Worm (Caenorhabditis elegans) whole organism, late embryonic: Measurements from ENCODE around the gene srh-113.

Source experiments
- C08G9.2 ChIP-seq: sonication (generic microtip); optimal IDR thresholded peaks from 2 replicates; lab custom pipeline; 2016; ENCODE audit warnings: mild to moderate bottlenecking, missing genetic modification characterization, moderate library complexity, missing compliant biosample characterization
- F13H6.1 ChIP-seq: sonication (generic microtip); optimal IDR thresholded peaks from 2 replicates; lab custom pipeline; 2016; ENCODE audit warnings: missing genetic modification characterization, missing compliant biosample characterization
- K09A11.1 ChIP-seq: sonication (generic microtip); optimal IDR thresholded peaks from 2 replicates; lab custom pipeline; 2017; ENCODE audit warnings: antibody characterized with exemption, mild to moderate bottlenecking, missing genetic modification characterization, missing compliant biosample characterization; ENCODE audit not compliant: insufficient read depth
- Y22D7AL.16 ChIP-seq: sonication (generic microtip); optimal IDR thresholded peaks from 2 replicates; lab custom pipeline; 2016; ENCODE audit warnings: missing genetic modification characterization, missing compliant biosample characterization
- ceh-2 ChIP-seq: sonication (generic microtip); optimal IDR thresholded peaks from 2 replicates; lab custom pipeline; 2016; ENCODE audit warnings: missing genotype, missing genetic modification characterization, missing compliant biosample characterization
- ceh-22 ChIP-seq: sonication (generic microtip); optimal IDR thresholded peaks from 2 replicates; lab custom pipeline; 2017; ENCODE audit warnings: missing biosample characterization, missing genetic modification characterization
- ceh-45 ChIP-seq: fragments of 200-800 bp; sonication (Bioruptor generic); IDR thresholded peaks from 2 replicates; pipeline ENCODE4 v1.3.6; 2022; ENCODE audit warnings: missing genetic modification reagents, missing genetic modification characterization, missing compliant biosample characterization
- ceh-48 ChIP-seq: sonication (generic microtip); optimal IDR thresholded peaks from 2 replicates; lab custom pipeline; 2016; ENCODE audit warnings: missing genetic modification characterization, inconsistent platforms, missing compliant biosample characterization
- ceh-6 ChIP-seq: fragments of 200-800 bp; sonication (Bioruptor generic); optimal IDR thresholded peaks from 2 replicates; lab custom pipeline; 2018; ENCODE audit warnings: mild to moderate bottlenecking, missing genetic modification characterization, missing compliant biosample characterization
- ceh-9 ChIP-seq: sonication (generic microtip); optimal IDR thresholded peaks from 2 replicates; lab custom pipeline; 2016; ENCODE audit warnings: mild to moderate bottlenecking, missing genetic modification characterization, inconsistent platforms, missing compliant biosample characterization
- dmd-4 ChIP-seq: sonication (generic microtip); optimal IDR thresholded peaks from 2 replicates; lab custom pipeline; 2016; ENCODE audit warnings: borderline replicate concordance, missing genetic modification characterization, missing compliant biosample characterization
- dve-1 ChIP-seq: sonication (generic microtip); optimal IDR thresholded peaks from 2 replicates; lab custom pipeline; 2017; ENCODE audit warnings: antibody characterized with exemption, mild to moderate bottlenecking, missing genetic modification characterization, missing compliant biosample characterization
- elt-4 ChIP-seq: sonication (generic microtip); optimal IDR thresholded peaks from 2 replicates; lab custom pipeline; 2016; ENCODE audit warnings: missing genetic modification characterization, missing compliant biosample characterization
- ets-4 ChIP-seq: sonication (generic microtip); optimal IDR thresholded peaks from 2 replicates; lab custom pipeline; 2016; ENCODE audit warnings: missing genetic modification characterization, missing compliant biosample characterization
- fkh-6 ChIP-seq: sonication (generic microtip); optimal IDR thresholded peaks from 2 replicates; lab custom pipeline; 2016; ENCODE audit warnings: missing genetic modification characterization, missing compliant biosample characterization
- hlh-13 ChIP-seq: fragments of 200-800 bp; sonication (Bioruptor generic); optimal IDR thresholded peaks from 2 replicates; lab custom pipeline; 2018; ENCODE audit warnings: mild to moderate bottlenecking, missing genetic modification characterization, missing compliant biosample characterization
- hlh-30 ChIP-seq: sonication (generic microtip); optimal IDR thresholded peaks from 2 replicates; lab custom pipeline; 2017; ENCODE audit warnings: antibody characterized with exemption, missing genetic modification characterization, missing compliant biosample characterization; ENCODE audit not compliant: insufficient read depth
- hlh-6 ChIP-seq: sonication (generic microtip); optimal IDR thresholded peaks from 2 replicates; lab custom pipeline; 2016; ENCODE audit warnings: missing genotype, missing genetic modification characterization, missing compliant biosample characterization
- mec-3 ChIP-seq: sonication (generic microtip); optimal IDR thresholded peaks from 2 replicates; lab custom pipeline; 2016; ENCODE audit warnings: borderline replicate concordance, missing genetic modification characterization, missing compliant biosample characterization
- npax-4 ChIP-seq: sonication (generic microtip); optimal IDR thresholded peaks from 2 replicates; lab custom pipeline; 2016; ENCODE audit warnings: missing genetic modification characterization, missing compliant biosample characterization
- odd-2 ChIP-seq: sonication (generic microtip); optimal IDR thresholded peaks from 2 replicates; lab custom pipeline; 2017; ENCODE audit warnings: antibody characterized with exemption, mild to moderate bottlenecking, missing genetic modification characterization, missing compliant biosample characterization
- pag-3 ChIP-seq: sonication (generic microtip); optimal IDR thresholded peaks from 2 replicates; lab custom pipeline; 2016; ENCODE audit warnings: missing compliant biosample characterization, missing genetic modification characterization, borderline replicate concordance
- pat-9 ChIP-seq: fragments of 200-800 bp; sonication (Bioruptor generic); optimal IDR thresholded peaks from 2 replicates; lab custom pipeline; 2018; ENCODE audit warnings: mild to moderate bottlenecking, missing genetic modification characterization, moderate library complexity, missing compliant biosample characterization
- pax-1 ChIP-seq: fragments of 150-350 bp; optimal IDR thresholded peaks from 2 replicates; lab custom pipeline; 2014; ENCODE audit warnings: missing biosample characterization, missing genetic modification characterization
- pha-2 ChIP-seq: sonication (generic microtip); optimal IDR thresholded peaks from 2 replicates; lab custom pipeline; 2017; ENCODE audit warnings: mild to moderate bottlenecking, missing genetic modification characterization, missing compliant biosample characterization
- pha-4 ChIP-seq: fragments of 150-350 bp; optimal IDR thresholded peaks from 2 replicates; lab custom pipeline; 2018; ENCODE audit warnings: missing biosample characterization, missing genetic modification reagents, missing genetic modification characterization
- pros-1 ChIP-seq: fragments of 150-350 bp; optimal IDR thresholded peaks from 2 replicates; lab custom pipeline; 2014; ENCODE audit warnings: missing biosample characterization, missing genetic modification reagents, missing genetic modification characterization
- ref-2 ChIP-seq: sonication (generic microtip); optimal IDR thresholded peaks from 2 replicates; lab custom pipeline; 2016; ENCODE audit warnings: missing genetic modification characterization, missing compliant biosample characterization
- rnt-1 ChIP-seq: sonication (generic microtip); optimal IDR thresholded peaks from 2 replicates; lab custom pipeline; 2016; ENCODE audit warnings: missing genetic modification characterization, missing compliant biosample characterization
- syd-9 ChIP-seq: sonication (generic microtip); optimal IDR thresholded peaks from 2 replicates; lab custom pipeline; 2016; ENCODE audit warnings: mild to moderate bottlenecking, missing genetic modification characterization, moderate library complexity, missing compliant biosample characterization
- tbx-2 ChIP-seq: sonication (generic microtip); optimal IDR thresholded peaks from 2 replicates; lab custom pipeline; 2016; ENCODE audit warnings: missing genetic modification characterization, missing compliant biosample characterization
- tbx-7 ChIP-seq: sonication (generic microtip); optimal IDR thresholded peaks from 2 replicates; lab custom pipeline; 2016; ENCODE audit warnings: missing genotype, missing genetic modification characterization, missing compliant biosample characterization
- unc-86 ChIP-seq: sonication (generic microtip); optimal IDR thresholded peaks from 2 replicates; lab custom pipeline; 2016; ENCODE audit warnings: missing genetic modification characterization, missing compliant biosample characterization
- zip-5 ChIP-seq: sonication (generic microtip); optimal IDR thresholded peaks from 2 replicates; lab custom pipeline; 2016; ENCODE audit warnings: missing genetic modification characterization, missing compliant biosample characterization
- ztf-16 ChIP-seq: sonication (generic microtip); optimal IDR thresholded peaks from 2 replicates; lab custom pipeline; 2017; ENCODE audit warnings: missing genetic modification characterization, missing compliant biosample characterization

srh-113 gene

ce11 chrV:17212743-17213142 lies at the start of gene srh-113:
srh-113 (plus strand) TSS chrV:17213043.
- TF ChIP-seq zip-5 (tag; lab: Kevin White, UChicago) (no peak), tbx-2 (tag; lab: Kevin White, UChicago) (no peak), hlh-6 (tag; lab: Kevin White, UChicago) (no peak), pax-1 (tag; lab: Kevin White, UChicago) (no peak), ceh-45 (no peak), ceh-2 (no peak), elt-4 (tag; lab: Kevin White, UChicago) (no peak), ztf-16 (no peak), pat-9 (tag; lab: Kevin White, UChicago) (no peak), pros-1 (tag; lab: Kevin White, UChicago) (no peak), hlh-30 (tag; lab: Kevin White, UChicago) (no peak), K09A11.1 (tag; lab: Kevin White, UChicago) (no peak)

- no peak for TF ChIP-seq rnt-1 (tag; lab: Kevin White, UChicago)
Measured at ce11 chrV:17165409-17165808, 47.4 kb upstream of the srh-113 start, which contains the start of gene srh-102. srh-102 (minus strand) TSS chrV:17165509.

ce11 chrV:17167457-17167856 lies 45.4 kb upstream of the srh-113 start, which contains the start of gene srz-66:
srz-66 (minus strand) TSS chrV:17167557.
- TF ChIP-seq pha-4 (tag; lab: Kevin White, UChicago) (no peak), tbx-7 (tag; lab: Kevin White, UChicago) (no peak), Y22D7AL.16 (tag; lab: Kevin White, UChicago) (no peak), ceh-48 (tag; lab: Kevin White, UChicago) (no peak), ceh-2 (no peak), ztf-16 (no peak)

- TF ChIP-seq ztf-16 (no peak), rnt-1 (tag; lab: Kevin White, UChicago) (no peak), ref-2 (tag; lab: Kevin White, UChicago) (no peak), F13H6.1 (no peak), ets-4 (tag; lab: Kevin White, UChicago) (no peak), pag-3 (tag; lab: Kevin White, UChicago) (no peak), pha-2 (tag; lab: Kevin White, UChicago) (no peak), dmd-4 (no peak), tbx-2 (tag; lab: Kevin White, UChicago) (no peak), dve-1 (tag; lab: Kevin White, UChicago) (no peak), C08G9.2 (tag; lab: Kevin White, UChicago) (no peak), unc-86 (tag; lab: Kevin White, UChicago) (no peak)
Measured at ce11 chrV:17170822-17171221, 42.0 kb upstream of the srh-113 start, which contains the start of gene srw-51. srw-51 (minus strand) TSS chrV:17170922.

- TF ChIP-seq ceh-9 (tag; lab: Kevin White, UChicago) (no peak), mec-3 (tag; lab: Kevin White, UChicago) (no peak), fkh-6 (tag; lab: Kevin White, UChicago) (no peak), odd-2 (tag; lab: Kevin White, UChicago) (no peak), ceh-22 (tag; lab: Kevin White, UChicago) (no peak), elt-4 (tag; lab: Kevin White, UChicago) (no peak), hlh-13 (GFP tag; lab: Kevin White, UChicago) (no peak)
Measured at ce11 chrV:17171551-17171950, 41.3 kb upstream of the srh-113 start, which contains the start of gene srbc-26. srbc-26 (plus strand) TSS chrV:17171851.

- TF ChIP-seq syd-9 (tag; lab: Kevin White, UChicago): no peak
- TF ChIP-seq ceh-6 (GFP tag; lab: Kevin White, UChicago): no peak
- no peak for TF ChIP-seq npax-4 (tag; lab: Kevin White, UChicago)
Measured at ce11 chrV:17173738-17174137, 39.1 kb upstream of the srh-113 start, which contains the start of gene srbc-25. srbc-25 (plus strand) TSS chrV:17174038.
